Worm (Caenorhabditis elegans) whole organism, midembryonic: ENCODE measurements around the gene mel-32.

Experiments used
- flt-1 ChIP-seq: fragments of 200-800 bp; sonication (Bioruptor generic); IDR thresholded peaks from 2 replicates; pipeline ENCODE4 v1.3.6; 2022; ENCODE audit warnings: missing genetic modification characterization, missing compliant biosample characterization
- ztf-23 ChIP-seq: fragments of 200-800 bp; sonication (Bioruptor generic); IDR thresholded peaks from 2 replicates; pipeline ENCODE4 v1.3.6; 2022; ENCODE audit warnings: missing genetic modification reagents, missing genetic modification characterization, missing compliant biosample characterization

DNA sequence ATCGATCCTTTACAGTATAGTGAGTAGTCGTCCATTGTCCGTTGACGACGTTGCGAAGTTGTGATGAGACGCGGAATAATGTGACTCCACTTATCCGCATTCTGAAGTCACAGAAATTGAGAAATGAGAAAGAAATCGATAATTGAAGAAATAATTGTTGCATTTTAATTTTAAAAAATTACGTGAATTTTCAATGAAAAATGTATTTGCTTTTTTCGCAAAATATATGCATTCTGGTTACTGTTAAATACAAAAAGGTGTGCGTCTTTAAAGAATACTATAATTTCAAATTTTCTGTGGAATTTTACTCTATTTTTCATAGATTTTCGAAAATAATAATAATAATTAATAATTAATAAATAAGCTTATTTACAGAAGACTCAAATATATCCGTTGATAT is 4.0 kb upstream of the mel-32 start, which contains the start of gene let-721:
- no peak for TF ChIP-seq ztf-23
- TF ChIP-seq flt-1 (GFP tag; lab: Robert Waterston, UW) = no peak
